Worm (Caenorhabditis elegans): ENCODE results near the gene C23H3.2.

C23H3.2 gene

ce11 chrII:84134-84533 is 23.0 kb downstream of the C23H3.2 start, which contains the start of gene C50D2.6:
Gene C50D2.6, plus strand, starts transcription at chrII:84434.
- TF ChIP-seq unc-62 (GFP tag; optimal IDR thresholded peaks at IDR 0.05 in 1 of 2) = peak in 1 of 2 experiments; percentile 13
- no peak for TF ChIP-seq unc-62 (tag; optimal IDR thresholded peaks at IDR 0.05)
- no peak for TF ChIP-seq T26A8.4 (GFP tag; IDR thresholded peaks at IDR 0.05)

- TF ChIP-seq ceh-32 (tag; optimal IDR thresholded peaks at IDR 0.05; ENCODE audit: poor library complexity) (no peak), egl-27 (tag; optimal IDR thresholded peaks at IDR 0.05) (no peak), ceh-28 (tag; optimal IDR thresholded peaks at IDR 0.05) (no peak), ces-1 (GFP tag; optimal IDR thresholded peaks at IDR 0.05) (no peak), gei-8 (GFP tag; optimal IDR thresholded peaks at IDR 0.05) (no peak), nhr-111 (GFP tag; optimal IDR thresholded peaks at IDR 0.05) (no peak), nhr-28 (tag; optimal IDR thresholded peaks at IDR 0.05) (no peak), ZK337.2 (GFP tag; IDR thresholded peaks at IDR 0.05) (no peak), F49E8.2 (tag; optimal IDR thresholded peaks at IDR 0.05; ENCODE audit: borderline replicate concordance) (no peak)
These were observed 25.7 kb downstream of the C23H3.2 start for ce11 chrII:86794-87193.

- TF ChIP-seq nhr-28 (tag; optimal IDR thresholded peaks at IDR 0.05) (no peak), cey-2 (tag; optimal IDR thresholded peaks at IDR 0.05; ENCODE audit: borderline replicate concordance, insufficient read depth) (no peak), F44E2.7 (GFP tag; IDR thresholded peaks at IDR 0.05) (no peak), nhr-237 (tag; optimal IDR thresholded peaks at IDR 0.05) (no peak), nhr-25 (tag; optimal IDR thresholded peaks at IDR 0.05; ENCODE audit: borderline replicate concordance, insufficient read depth) (no peak), zfp-2 (tag; optimal IDR thresholded peaks at IDR 0.05) (no peak), ztf-11 (tag; optimal IDR thresholded peaks at IDR 0.05) (no peak), lin-39 (tag; optimal IDR thresholded peaks at IDR 0.05) (no peak), lin-29 (GFP tag; IDR thresholded peaks at IDR 0.05) (no peak), nhr-42 (GFP tag; IDR thresholded peaks at IDR 0.05) (no peak), nhr-6 (tag; optimal IDR thresholded peaks at IDR 0.05) (no peak), zip-11 (GFP tag; IDR thresholded peaks at IDR 0.05) (no peak), hif-1 (tag; optimal IDR thresholded peaks at IDR 0.05) (no peak), Y5F2A.4 (GFP tag; optimal IDR thresholded peaks at IDR 0.05) (no peak), mdt-29 (GFP tag; IDR thresholded peaks at IDR 0.05) (no peak), mxl-2 (GFP tag; conservative IDR thresholded peaks at IDR 0.05) (no peak), fos-1 (tag; optimal IDR thresholded peaks at IDR 0.05) (no peak), nhr-41 (GFP tag; IDR thresholded peaks at IDR 0.05) (no peak), lir-3 (tag; optimal IDR thresholded peaks at IDR 0.05) (no peak), spr-3 (GFP tag; optimal IDR thresholded peaks at IDR 0.05) (no peak)
These were observed 26.8 kb downstream of the C23H3.2 start for ce11 chrII:87937-88336.

- TF ChIP-seq zag-1 (tag; optimal IDR thresholded peaks at IDR 0.05) = no peak
- TF ChIP-seq unc-62 (GFP tag; optimal IDR thresholded peaks at IDR 0.05 in 1 of 2) = peak in 1 of 2 experiments; percentile 49
- TF ChIP-seq unc-62 (tag; optimal IDR thresholded peaks at IDR 0.05) = no peak
- no peak for TF ChIP-seq hif-1 (tag; optimal IDR thresholded peaks at IDR 0.05)
- TF ChIP-seq lin-38 (GFP tag; IDR thresholded peaks at IDR 0.05) = no peak
- TF ChIP-seq ztf-7 (tag; optimal IDR thresholded peaks at IDR 0.05) = no peak
- TF ChIP-seq rbr-2 (tag; optimal IDR thresholded peaks at IDR 0.05) = no peak
- TF ChIP-seq T26A8.4 (GFP tag; IDR thresholded peaks at IDR 0.05) = no peak
These were observed 30.3 kb downstream of the C23H3.2 start, which contains the start of gene mcat-1 for ce11 chrII:91419-91818. Gene mcat-1, minus strand, starts transcription at chrII:91519.

- TF ChIP-seq nhr-48 (tag; optimal IDR thresholded peaks at IDR 0.05) = no peak
- TF ChIP-seq aly-2 (tag; optimal IDR thresholded peaks at IDR 0.05) = no peak
- TF ChIP-seq lin-1 (GFP tag; IDR thresholded peaks at IDR 0.05) = no peak
These were observed 34.1 kb downstream of the C23H3.2 start, which contains the start of gene C50D2.7 for ce11 chrII:95177-95576. Gene C50D2.7, minus strand, starts transcription at chrII:95277.
